Fruit fly (Drosophila melanogaster): ENCODE results near the gene CG8907.

Gene CG8907

dm6 chr3R:17056183-17056904, 48.3 kb downstream of the CG8907 start:
- peak; percentile 32 for TF ChIP-seq CG17801 (GFP tag; optimal IDR thresholded peaks at IDR 0.05; ENCODE audit: partially characterized antibody)

dm6 chr3R:17056905-17057251, 48.8 kb downstream of the CG8907 start:
- no peak for TF ChIP-seq CG17801 (GFP tag; optimal IDR thresholded peaks at IDR 0.05; ENCODE audit: partially characterized antibody)

- TF ChIP-seq CG17801 (GFP tag; optimal IDR thresholded peaks at IDR 0.05; ENCODE audit: partially characterized antibody) = no peak
Observed at dm6 chr3R:17059100-17059810, 51.2 kb downstream of the CG8907 start.

- no peak for TF ChIP-seq CG17801 (GFP tag; optimal IDR thresholded peaks at IDR 0.05; ENCODE audit: partially characterized antibody)
Observed at dm6 chr3R:17059811-17060169, 51.7 kb downstream of the CG8907 start.

dm6 chr3R:17060244-17060664, 52.2 kb downstream of the CG8907 start:
- TF ChIP-seq CG17801 (GFP tag; optimal IDR thresholded peaks at IDR 0.05; ENCODE audit: partially characterized antibody) = no peak

dm6 chr3R:17060809-17061394, 52.8 kb downstream of the CG8907 start:
- no peak for TF ChIP-seq CG17801 (GFP tag; optimal IDR thresholded peaks at IDR 0.05; ENCODE audit: partially characterized antibody)

dm6 chr3R:17061736-17062371, 53.8 kb downstream of the CG8907 start:
- TF ChIP-seq CG17801 (GFP tag; optimal IDR thresholded peaks at IDR 0.05; ENCODE audit: partially characterized antibody) = no peak
